Fruit fly (Drosophila melanogaster) whole organism, prepupa: Measurements from ENCODE around the gene CG3505.

Experiments used
- Blimp-1 ChIP-seq: fragments of 200-800 bp; sonication (Bioruptor generic); optimal IDR thresholded peaks from 3 replicates; lab custom pipeline; 2017; ENCODE audit warnings: missing biosample characterization, missing genetic modification characterization, mild to moderate bottlenecking, moderate library complexity, missing genetic modification reagents
- CG10669 ChIP-seq: fragments of 200-800 bp; sonication (Bioruptor generic); optimal IDR thresholded peaks from 3 replicates; lab custom pipeline; 2018; ENCODE audit warnings: missing biosample characterization, mild to moderate bottlenecking, missing genetic modification characterization, moderate library complexity
- CG11294 ChIP-seq: fragments of 200-800 bp; sonication (Bioruptor generic); IDR thresholded peaks from 2 replicates; pipeline ENCODE4 v1.3.6; 2022; ENCODE audit warnings: missing biosample characterization, missing genetic modification characterization
- CG11762 ChIP-seq: fragments of 200-800 bp; sonication (Bioruptor generic); optimal IDR thresholded peaks from 3 replicates; lab custom pipeline; 2016; ENCODE audit warnings: missing biosample characterization, missing genetic modification characterization; ENCODE audit not compliant: insufficient read depth
- CG11902 ChIP-seq: fragments of 200-800 bp; sonication (Bioruptor generic); optimal IDR thresholded peaks from 3 replicates; lab custom pipeline; 2016; ENCODE audit warnings: missing biosample characterization, missing genetic modification characterization
- CG15336 ChIP-seq: fragments of 200-800 bp; sonication (Bioruptor generic); IDR thresholded peaks from 2 replicates; pipeline ENCODE4 v1.3.6; 2022; ENCODE audit warnings: missing biosample characterization, missing genetic modification characterization
- CG16779 ChIP-seq: fragments of 200-800 bp; sonication (Bioruptor generic); optimal IDR thresholded peaks from 3 replicates; lab custom pipeline; 2017; ENCODE audit warnings: missing biosample characterization, mild to moderate bottlenecking, missing genetic modification characterization
- CG3032 ChIP-seq: fragments of 200-800 bp; optimal IDR thresholded peaks from 2 replicates; lab custom pipeline; 2019; ENCODE audit warnings: missing biosample characterization, mild to moderate bottlenecking, missing genetic modification characterization, moderate library complexity
- CG31627 ChIP-seq: fragments of 200-800 bp; sonication (Bioruptor generic); optimal IDR thresholded peaks from 3 replicates; lab custom pipeline; 2016; ENCODE audit warnings: missing biosample characterization, missing genetic modification characterization
- CG32006 ChIP-seq: fragments of 200-800 bp; sonication (Bioruptor generic); optimal IDR thresholded peaks from 3 replicates; lab custom pipeline; 2017; ENCODE audit warnings: missing biosample characterization, mild to moderate bottlenecking, missing genetic modification characterization
- CG34406 ChIP-seq: fragments of 200-800 bp; sonication (Bioruptor generic); optimal IDR thresholded peaks from 3 replicates; lab custom pipeline; 2016; ENCODE audit warnings: missing biosample characterization, missing genetic modification characterization
- CG4318 ChIP-seq: fragments of 200-800 bp; sonication (Bioruptor generic); optimal IDR thresholded peaks from 3 replicates; lab custom pipeline; 2017; ENCODE audit warnings: missing biosample characterization, mild to moderate bottlenecking, missing genetic modification characterization
- CG6163 ChIP-seq: fragments of 200-800 bp; sonication (Bioruptor generic); IDR thresholded peaks from 3 replicates; pipeline ENCODE4 v1.3.6; 2022; ENCODE audit warnings: missing biosample characterization, missing genetic modification characterization
- CG6276 ChIP-seq: fragments of 200-800 bp; sonication (Bioruptor generic); optimal IDR thresholded peaks from 2 replicates; lab custom pipeline; 2017; ENCODE audit warnings: missing biosample characterization, mild to moderate bottlenecking, missing genetic modification characterization
- CG6792 ChIP-seq: fragments of 200-800 bp; sonication (Bioruptor generic); optimal IDR thresholded peaks from 3 replicates; lab custom pipeline; 2016; ENCODE audit warnings: missing biosample characterization, missing genetic modification characterization
- CG7368 ChIP-seq: fragments of 200-800 bp; sonication (Bioruptor generic); optimal IDR thresholded peaks from 3 replicates; lab custom pipeline; 2016; ENCODE audit warnings: missing biosample characterization, missing genetic modification characterization
- CG8319 ChIP-seq: fragments of 200-800 bp; sonication (Bioruptor generic); optimal IDR thresholded peaks from 3 replicates; lab custom pipeline; 2016; ENCODE audit warnings: missing biosample characterization, missing genetic modification characterization
- CG8632 ChIP-seq: fragments of 200-800 bp; sonication (Bioruptor generic); optimal IDR thresholded peaks from 3 replicates; lab custom pipeline; 2016; ENCODE audit warnings: missing biosample characterization, missing genetic modification characterization
- CG9139 ChIP-seq: fragments of 200-800 bp; sonication (Bioruptor generic); optimal IDR thresholded peaks from 3 replicates; lab custom pipeline; 2017; ENCODE audit warnings: missing biosample characterization, mild to moderate bottlenecking, missing genetic modification characterization
- Eip75B ChIP-seq: fragments of 200-800 bp; sonication (Bioruptor generic); optimal IDR thresholded peaks from 3 replicates; lab custom pipeline; 2016; ENCODE audit warnings: missing biosample characterization, missing genetic modification characterization
- Eip78C ChIP-seq: fragments of 200-800 bp; sonication (Bioruptor generic); peaks from one replicate; lab custom pipeline; 2016; ENCODE audit warnings: missing biosample characterization, missing genetic modification characterization
- Eip93F ChIP-seq: fragments of 200-800 bp; sonication (Bioruptor generic); optimal IDR thresholded peaks from 2 replicates; lab custom pipeline; 2016; ENCODE audit warnings: missing biosample characterization, mild to moderate bottlenecking, missing genetic modification characterization
- Ets21C ChIP-seq: fragments of 200-800 bp; sonication (Bioruptor generic); optimal IDR thresholded peaks from 3 replicates; lab custom pipeline; 2016; ENCODE audit warnings: missing biosample characterization, missing genetic modification characterization
- Ets96B ChIP-seq: fragments of 200-800 bp; optimal IDR thresholded peaks from 2 replicates; lab custom pipeline; 2019; ENCODE audit warnings: missing biosample characterization, mild to moderate bottlenecking, missing genetic modification characterization, moderate library complexity
- Gug ChIP-seq: fragments of 200-800 bp; sonication (Bioruptor generic); IDR thresholded peaks from 2 replicates; pipeline ENCODE4 v1.3.6; 2022; ENCODE audit warnings: missing biosample characterization, missing genetic modification characterization
- Hr39 ChIP-seq: fragments of 200-800 bp; sonication (Bioruptor generic); optimal IDR thresholded peaks from 2 replicates; lab custom pipeline; 2016; ENCODE audit warnings: missing biosample characterization, missing genetic modification characterization
- Hr4 ChIP-seq: fragments of 200-800 bp; sonication (Bioruptor generic); optimal IDR thresholded peaks from 3 replicates; lab custom pipeline; 2016; ENCODE audit warnings: missing biosample characterization, missing genetic modification characterization
- Met ChIP-seq: fragments of 200-800 bp; sonication (Bioruptor generic); optimal IDR thresholded peaks from 3 replicates; lab custom pipeline; 2016; ENCODE audit warnings: missing biosample characterization, missing genetic modification characterization
- OdsH ChIP-seq: fragments of 200-800 bp; sonication (Bioruptor generic); optimal IDR thresholded peaks from 3 replicates; lab custom pipeline; 2016; ENCODE audit warnings: missing biosample characterization, missing genetic modification characterization
- Sox102F ChIP-seq: fragments of 200-800 bp; sonication (Bioruptor generic); optimal IDR thresholded peaks from 2 replicates; lab custom pipeline; 2016; ENCODE audit warnings: missing biosample characterization, mild to moderate bottlenecking, missing genetic modification characterization
- Sox15 ChIP-seq: fragments of 200-800 bp; sonication (Bioruptor generic); optimal IDR thresholded peaks from 3 replicates; lab custom pipeline; 2016; ENCODE audit warnings: missing biosample characterization, missing genetic modification characterization
- achi ChIP-seq: fragments of 200-800 bp; sonication (Bioruptor generic); optimal IDR thresholded peaks from 3 replicates; lab custom pipeline; 2016; ENCODE audit warnings: missing biosample characterization, missing genetic modification characterization
- acj6 ChIP-seq: fragments of 200-800 bp; sonication (Bioruptor generic); optimal IDR thresholded peaks from 3 replicates; lab custom pipeline; 2016; ENCODE audit warnings: missing biosample characterization, missing genetic modification characterization
- cyc ChIP-seq: fragments of 200-800 bp; sonication (Bioruptor generic); optimal IDR thresholded peaks from 3 replicates; lab custom pipeline; 2016; ENCODE audit warnings: missing biosample characterization, missing genetic modification characterization
- dsx ChIP-seq: fragments of 200-800 bp; optimal IDR thresholded peaks from 3 replicates; lab custom pipeline; 2019; ENCODE audit warnings: missing biosample characterization, mild to moderate bottlenecking, missing genetic modification characterization, moderate library complexity; ENCODE audit not compliant: poor library complexity, severe bottlenecking
- eg ChIP-seq: fragments of 200-800 bp; sonication (Bioruptor generic); IDR thresholded peaks from 3 replicates; pipeline ENCODE4 v1.3.6; 2022; ENCODE audit warnings: missing biosample characterization, missing genetic modification characterization
- esn ChIP-seq: fragments of 200-800 bp; sonication (Bioruptor generic); optimal IDR thresholded peaks from 2 replicates; lab custom pipeline; 2016; ENCODE audit warnings: missing biosample characterization, mild to moderate bottlenecking, missing genetic modification characterization, moderate library complexity
- fd85E ChIP-seq: fragments of 200-800 bp; sonication (Bioruptor generic); optimal IDR thresholded peaks from 3 replicates; lab custom pipeline; 2016; ENCODE audit warnings: missing biosample characterization, missing genetic modification characterization
- fkh ChIP-seq: fragments of 200-800 bp; sonication (Bioruptor generic); optimal IDR thresholded peaks from 3 replicates; lab custom pipeline; 2017; ENCODE audit warnings: missing biosample characterization, mild to moderate bottlenecking, missing genetic modification characterization, moderate library complexity
- lz ChIP-seq: fragments of 200-800 bp; sonication (Bioruptor generic); optimal IDR thresholded peaks from 3 replicates; lab custom pipeline; 2016; ENCODE audit warnings: missing biosample characterization, missing genetic modification characterization
- net ChIP-seq: fragments of 200-800 bp; sonication (Bioruptor generic); optimal IDR thresholded peaks from 3 replicates; lab custom pipeline; 2016; ENCODE audit warnings: missing biosample characterization, missing genetic modification characterization
- pdm3 ChIP-seq: fragments of 200-800 bp; sonication (Bioruptor generic); optimal IDR thresholded peaks from 3 replicates; lab custom pipeline; 2016; ENCODE audit warnings: missing biosample characterization, missing genetic modification characterization
- spab ChIP-seq: fragments of 200-800 bp; sonication (Bioruptor generic); optimal IDR thresholded peaks from 2 replicates; lab custom pipeline; 2017; ENCODE audit warnings: missing biosample characterization, mild to moderate bottlenecking, missing genetic modification characterization, missing genetic modification reagents
- svp ChIP-seq: fragments of 200-800 bp; sonication (Bioruptor generic); peaks from one replicate; lab custom pipeline; 2016; ENCODE audit warnings: missing biosample characterization, missing genetic modification characterization
- topi ChIP-seq: fragments of 200-800 bp; sonication (Bioruptor generic); optimal IDR thresholded peaks from 3 replicates; lab custom pipeline; 2016; ENCODE audit warnings: missing biosample characterization, missing genetic modification characterization
- vri ChIP-seq: fragments of 200-800 bp; sonication (Bioruptor generic); optimal IDR thresholded peaks from 3 replicates; lab custom pipeline; 2016; ENCODE audit warnings: missing biosample characterization, mild to moderate bottlenecking, missing genetic modification characterization

Gene CG3505

DNA sequence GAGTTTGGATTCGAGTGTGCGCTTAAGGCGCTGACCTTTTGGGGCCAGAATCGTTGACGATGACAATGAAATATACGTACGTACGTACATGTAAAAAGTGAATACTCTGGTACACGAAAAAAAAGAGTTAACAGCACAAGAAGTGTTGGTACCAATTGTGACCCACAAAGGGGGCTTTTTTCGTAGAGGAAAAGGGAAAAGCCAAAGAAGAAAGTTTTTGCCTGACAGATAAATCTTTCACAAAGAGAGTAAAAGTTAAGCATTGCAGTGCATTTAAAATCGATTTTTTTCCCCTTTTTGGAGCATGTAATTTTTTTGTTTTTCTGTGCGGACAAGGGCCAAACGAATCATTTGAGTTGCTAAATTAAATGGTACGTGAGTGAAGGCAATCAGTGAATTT is 37.3 kb downstream of the CG3505 start:
- TF ChIP-seq CG11762 (GFP tag; lab: Kevin White, UChicago) (peak; percentile 11), Hr39 (GFP tag; lab: Kevin White, UChicago) (no peak), topi (GFP tag; lab: Kevin White, UChicago) (peak; percentile 5), Sox15 (GFP tag; lab: Kevin White, UChicago) (no peak), svp (GFP tag; lab: Kevin White, UChicago) (peak; percentile 69), achi (GFP tag; lab: Kevin White, UChicago) (no peak), CG16779 (tag; lab: Kevin White, UChicago) (no peak), CG6163 (GFP tag; lab: Robert Waterston, UW) (peak; percentile 52; the same call in 1 of the 3 replicates), Eip75B (no peak), vri (no peak), lz (no peak), Eip93F (no peak), Eip78C (GFP tag; lab: Kevin White, UChicago) (peak; percentile 72), Blimp-1 (GFP tag; lab: Kevin White, UChicago) (peak; percentile 77), acj6 (GFP tag; lab: Kevin White, UChicago) (no peak)

DNA sequence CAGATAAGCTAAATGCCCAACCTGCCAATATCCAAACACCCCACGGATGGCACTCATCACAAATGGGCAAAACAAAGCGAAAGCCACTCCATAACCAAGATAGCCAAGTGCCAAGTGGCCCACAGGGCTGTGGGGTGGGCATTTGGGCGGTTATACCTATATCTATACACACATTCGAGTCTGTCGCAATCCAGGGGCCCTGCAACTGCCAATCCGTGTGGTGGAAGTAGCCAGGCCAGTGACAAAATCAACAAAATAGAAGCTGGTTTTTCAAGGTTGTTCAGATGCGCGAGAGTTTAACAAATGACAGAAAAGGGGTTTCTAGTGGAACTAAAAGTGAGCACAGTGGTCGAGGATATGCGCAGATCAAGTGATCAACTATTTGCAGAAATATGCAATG is 37.8 kb downstream of the CG3505 start:
- TF ChIP-seq Hr4 (GFP tag; lab: Kevin White, UChicago) (no peak), fkh (no peak), CG3032 (tag; lab: Kevin White, UChicago) (no peak), CG11902 (no peak), vri (no peak), Gug (GFP tag; lab: Robert Waterston, UW) (no peak), Sox102F (GFP tag; lab: Kevin White, UChicago) (no peak), CG34406 (GFP tag; lab: Kevin White, UChicago) (no peak), CG4318 (GFP tag; lab: Kevin White, UChicago) (no peak)

DNA sequence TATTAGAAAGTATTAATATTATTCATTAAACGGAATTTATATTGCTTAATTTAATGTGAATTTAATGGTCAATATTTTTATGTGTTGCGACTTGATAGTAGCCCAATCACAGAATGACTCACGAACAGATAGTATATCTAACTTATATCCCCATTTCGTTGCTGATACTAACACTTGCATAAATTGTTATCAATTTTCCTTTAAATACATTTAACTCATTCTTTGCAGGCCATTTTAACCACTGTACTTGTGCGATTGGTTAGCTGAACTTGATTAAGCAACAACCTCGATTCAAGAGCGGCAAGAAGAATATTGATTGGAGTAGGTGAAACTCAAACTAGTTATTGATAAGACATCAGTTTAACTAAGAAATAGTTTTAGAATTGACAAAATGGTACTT is 38.4 kb downstream of the CG3505 start:
- TF ChIP-seq Eip78C (GFP tag; lab: Kevin White, UChicago) (peak; percentile 50), Met (GFP tag; lab: Kevin White, UChicago) (no peak), esn (GFP tag; lab: Kevin White, UChicago) (no peak), CG16779 (tag; lab: Kevin White, UChicago) (no peak), CG10669 (GFP tag; lab: Kevin White, UChicago) (no peak), CG11294 (GFP tag; lab: Robert Waterston, UW) (no peak), cyc (no peak), CG8632 (no peak), CG32006 (GFP tag; lab: Kevin White, UChicago) (peak; percentile 30), Ets96B (no peak), Blimp-1 (GFP tag; lab: Kevin White, UChicago) (no peak), achi (GFP tag; lab: Kevin White, UChicago) (peak; percentile 12), Hr4 (GFP tag; lab: Kevin White, UChicago) (peak; percentile 10)

DNA sequence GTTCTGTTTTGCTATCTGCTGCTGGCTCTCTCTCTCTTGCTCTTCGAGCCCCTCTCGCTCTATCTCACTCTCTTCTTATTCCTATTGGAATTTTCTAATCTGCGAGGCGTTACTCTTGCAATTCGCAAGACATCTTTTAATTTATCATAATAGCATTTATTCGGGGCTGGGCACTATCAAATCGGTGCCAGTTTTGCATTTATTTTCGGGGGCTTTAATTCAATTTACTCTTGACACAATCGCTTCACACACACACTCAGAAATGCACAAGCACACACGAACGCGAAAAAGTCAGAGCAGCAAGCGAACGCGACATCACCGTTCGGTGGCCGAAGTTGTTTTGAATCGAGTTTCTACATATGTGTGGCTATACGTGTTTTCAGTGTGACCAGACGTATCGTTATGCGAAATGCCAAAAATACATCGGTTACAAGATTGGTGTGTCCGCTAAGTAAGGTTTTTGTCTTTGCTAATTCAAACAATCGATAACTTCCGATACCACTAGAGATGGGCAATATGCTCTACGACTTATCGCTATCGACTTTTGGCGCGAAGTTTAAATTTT is 39.8 kb downstream of the CG3505 start, which contains the start of gene Meltrin:
Gene Meltrin, minus strand, starts transcription at position 344 of the 565 bp plus-strand sequence.
- TF ChIP-seq OdsH (GFP tag; lab: Kevin White, UChicago) (no peak), Sox15 (GFP tag; lab: Kevin White, UChicago) (no peak), pdm3 (GFP tag; lab: Kevin White, UChicago) (no peak), CG8319 (no peak), Met (GFP tag; lab: Kevin White, UChicago) (peak; percentile 12), CG11294 (GFP tag; lab: Robert Waterston, UW) (no peak), CG9139 (GFP tag; lab: Kevin White, UChicago) (no peak), net (GFP tag; lab: Kevin White, UChicago) (no peak), CG31627 (GFP tag; lab: Kevin White, UChicago) (no peak), spab (GFP tag; lab: Kevin White, UChicago) (no peak), Sox102F (GFP tag; lab: Kevin White, UChicago) (peak; percentile 58), fd85E (no peak), topi (GFP tag; lab: Kevin White, UChicago) (peak; percentile 35), CG6276 (GFP tag; lab: Kevin White, UChicago) (peak; percentile 18), Ets21C (peak; percentile 25), eg (GFP tag; lab: Robert Waterston, UW) (no peak), dsx (GFP tag; lab: Kevin White, UChicago) (peak; percentile 11), CG7368 (peak; percentile 9), CG6792 (no peak), Eip75B (peak; percentile 18), Ets96B (no peak), CG34406 (GFP tag; lab: Kevin White, UChicago) (no peak), Hr39 (GFP tag; lab: Kevin White, UChicago) (peak; percentile 18), CG15336 (GFP tag; lab: Robert Waterston, UW) (no peak), Hr4 (GFP tag; lab: Kevin White, UChicago) (no peak)
